Fruit fly (Drosophila melanogaster) whole organism, embryonic: ENCODE results near the gene CG7362.
A peak's percentile ranks its signal among the peaks of the same experiment; 100 is the strongest.

Experiments
- Atf6 ChIP-seq: fragments of 200-800 bp; sonication (Bioruptor generic); IDR thresholded peaks from 2 replicates; pipeline ENCODE4 v1.3.6; 2022; ENCODE audit warnings: missing biosample characterization, missing genetic modification characterization
- CG10147 ChIP-seq: fragments of 200-800 bp; sonication (Bioruptor generic); optimal IDR thresholded peaks from 2 replicates; lab custom pipeline; 2019; ENCODE audit warnings: missing biosample characterization, mild to moderate bottlenecking, missing genetic modification characterization, moderate library complexity
- CG10366 ChIP-seq: fragments of 200-800 bp; sonication (Bioruptor generic); IDR thresholded peaks from 2 replicates; pipeline ENCODE4 v1.3.6; 2022; ENCODE audit warnings: missing biosample characterization, missing genetic modification characterization
- CG11695 ChIP-seq: fragments of 200-800 bp; sonication (Bioruptor generic); IDR thresholded peaks from 3 replicates; pipeline ENCODE4 v1.3.6; 2022; ENCODE audit warnings: missing biosample characterization, missing genetic modification characterization
- CG12071 ChIP-seq: fragments of 200-800 bp; sonication (Bioruptor generic); optimal IDR thresholded peaks from 3 replicates; lab custom pipeline; 2018; ENCODE audit warnings: missing biosample characterization, mild to moderate bottlenecking, missing genetic modification characterization
- CG12744 ChIP-seq: fragments of 200-800 bp; sonication (Bioruptor generic); optimal IDR thresholded peaks from 2 replicates; lab custom pipeline; 2016; ENCODE audit warnings: missing biosample characterization, missing genetic modification characterization
- CG12769 ChIP-seq: fragments of 200-800 bp; sonication (Bioruptor generic); optimal IDR thresholded peaks from 2 replicates; lab custom pipeline; 2019; ENCODE audit warnings: missing biosample characterization, mild to moderate bottlenecking, missing genetic modification characterization, moderate library complexity
- CG13123 ChIP-seq: fragments of 200-800 bp; sonication (Bioruptor generic); optimal IDR thresholded peaks from 2 replicates; lab custom pipeline; 2016; ENCODE audit warnings: missing biosample characterization, missing genetic modification characterization
- CG13296 ChIP-seq: fragments of 200-800 bp; sonication (Bioruptor generic); optimal IDR thresholded peaks from 3 replicates; lab custom pipeline; 2018; ENCODE audit warnings: missing biosample characterization, mild to moderate bottlenecking, missing genetic modification characterization
- CG15514 ChIP-seq: fragments of 200-800 bp; sonication (Bioruptor generic); optimal IDR thresholded peaks from 3 replicates; lab custom pipeline; 2017; ENCODE audit warnings: missing biosample characterization, missing genetic modification characterization, mild to moderate bottlenecking, moderate library complexity, missing genetic modification reagents
- CG18262 ChIP-seq: fragments of 200-800 bp; optimal IDR thresholded peaks from 3 replicates; lab custom pipeline; 2019; ENCODE audit warnings: missing biosample characterization, mild to moderate bottlenecking, missing genetic modification characterization, moderate library complexity
- CG2129 ChIP-seq: fragments of 200-800 bp; sonication (Bioruptor generic); IDR thresholded peaks from 2 replicates; pipeline ENCODE4 v1.3.6; 2022; ENCODE audit warnings: missing biosample characterization, missing genetic modification characterization; ENCODE audit not compliant: partially characterized antibody
- CG2712 ChIP-seq: fragments of 200-800 bp; optimal IDR thresholded peaks from 3 replicates; lab custom pipeline; 2019; ENCODE audit warnings: missing biosample characterization, mild to moderate bottlenecking, missing genetic modification characterization, moderate library complexity
- CG31224 ChIP-seq: fragments of 200-800 bp; sonication (Bioruptor generic); IDR thresholded peaks from 2 replicates; pipeline ENCODE4 v1.3.6; 2022; ENCODE audit warnings: missing biosample characterization, missing genetic modification characterization
- CG4328 ChIP-seq: fragments of 200-800 bp; sonication (Bioruptor generic); optimal IDR thresholded peaks from 3 replicates; lab custom pipeline; 2017; ENCODE audit warnings: missing biosample characterization, missing genetic modification reagents, missing genetic modification characterization
- CG4360 ChIP-seq: fragments of 200-800 bp; sonication (Bioruptor generic); IDR thresholded peaks from 2 replicates; pipeline ENCODE4 v1.3.6; 2022; ENCODE audit warnings: missing biosample characterization, missing genetic modification characterization
- CG43689 ChIP-seq: fragments of 200-800 bp; sonication (Bioruptor generic); IDR thresholded peaks from 2 replicates; pipeline ENCODE4 v1.3.6; 2022; ENCODE audit warnings: missing biosample characterization, missing genetic modification characterization
- CG6689 ChIP-seq: fragments of 200-800 bp; sonication (Bioruptor generic); IDR thresholded peaks from 2 replicates; pipeline ENCODE4 v1.3.6; 2022; ENCODE audit warnings: missing biosample characterization, missing genetic modification characterization
- CG8388 ChIP-seq: fragments of 200-800 bp; sonication (Bioruptor generic); optimal IDR thresholded peaks from 2 replicates; lab custom pipeline; 2019; ENCODE audit warnings: missing biosample characterization, mild to moderate bottlenecking, missing genetic modification characterization, moderate library complexity
- CHES-1-like ChIP-seq: fragments of 200-800 bp; sonication (Bioruptor generic); optimal IDR thresholded peaks from 2 replicates; lab custom pipeline; 2016; ENCODE audit warnings: missing biosample characterization, missing genetic modification characterization
- Drgx ChIP-seq: fragments of 200-800 bp; sonication (Bioruptor generic); IDR thresholded peaks from 2 replicates; pipeline ENCODE4 v1.3.6; 2022; ENCODE audit warnings: missing biosample characterization, missing genetic modification characterization
- E2f2 ChIP-seq: fragments of 200-800 bp; sonication (Bioruptor generic); IDR thresholded peaks from 2 replicates; pipeline ENCODE4 v1.3.6; 2022; ENCODE audit warnings: missing biosample characterization, missing genetic modification characterization
- Ets97D ChIP-seq: fragments of 200-800 bp; sonication (Bioruptor generic); optimal IDR thresholded peaks from 3 replicates; lab custom pipeline; 2016; ENCODE audit warnings: missing biosample characterization, missing genetic modification characterization
- HLH3B ChIP-seq: fragments of 200-800 bp; sonication (Bioruptor generic); IDR thresholded peaks from 2 replicates; pipeline ENCODE4 v1.3.6; 2022; ENCODE audit warnings: missing biosample characterization, missing genetic modification characterization
- Hmr ChIP-seq: fragments of 200-800 bp; sonication (Bioruptor generic); optimal IDR thresholded peaks from 3 replicates; lab custom pipeline; 2017; ENCODE audit warnings: mild to moderate bottlenecking, missing biosample characterization, missing genetic modification reagents, missing genetic modification characterization
- Meics ChIP-seq: fragments of 200-800 bp; sonication (Bioruptor generic); optimal IDR thresholded peaks from 2 replicates; lab custom pipeline; 2017; ENCODE audit warnings: missing biosample characterization, mild to moderate bottlenecking, missing genetic modification characterization
- NK7.1 ChIP-seq: fragments of 200-800 bp; sonication (Bioruptor generic); optimal IDR thresholded peaks from 3 replicates; lab custom pipeline; 2016; ENCODE audit warnings: missing biosample characterization, missing genetic modification characterization
- Neu2 ChIP-seq: fragments of 200-800 bp; sonication (Bioruptor generic); optimal IDR thresholded peaks from 3 replicates; lab custom pipeline; 2016; ENCODE audit warnings: missing biosample characterization, missing genetic modification characterization, borderline replicate concordance
- Poxn ChIP-seq: fragments of 200-800 bp; sonication (Bioruptor generic); IDR thresholded peaks from 2 replicates; pipeline ENCODE4 v1.3.6; 2022; ENCODE audit warnings: missing biosample characterization, missing genetic modification characterization
- Ravus ChIP-seq: fragments of 200-800 bp; sonication (Bioruptor generic); IDR thresholded peaks from 2 replicates; pipeline ENCODE4 v1.3.6; 2022; ENCODE audit warnings: missing biosample characterization, missing genetic modification characterization
- ap ChIP-seq: fragments of 200-800 bp; sonication (Bioruptor generic); IDR thresholded peaks from 2 replicates; pipeline ENCODE4 v1.3.6; 2022; ENCODE audit warnings: missing biosample characterization, missing genetic modification characterization
- bbx ChIP-seq: fragments of 200-800 bp; sonication (Bioruptor generic); IDR thresholded peaks from 2 replicates; pipeline ENCODE4 v1.3.6; 2022; ENCODE audit warnings: missing biosample characterization, missing genetic modification characterization; ENCODE audit not compliant: partially characterized antibody
- cas ChIP-seq: fragments of 200-800 bp; sonication (Bioruptor generic); IDR thresholded peaks from 2 replicates; pipeline ENCODE4 v1.3.6; 2022; ENCODE audit warnings: missing biosample characterization, missing genetic modification characterization
- crol ChIP-seq: fragments of 200-800 bp; sonication (Bioruptor generic); IDR thresholded peaks from 2 replicates; pipeline ENCODE4 v1.3.6; 2022; ENCODE audit warnings: missing biosample characterization, missing genetic modification characterization
- ems ChIP-seq: fragments of 200-800 bp; sonication (Bioruptor generic); optimal IDR thresholded peaks from 3 replicates; lab custom pipeline; 2016; ENCODE audit warnings: missing biosample characterization, missing genetic modification characterization
- eve ChIP-seq, 2 experiments: fragments of >200 bp; optimal IDR thresholded peaks; 2 replicates each; lab custom pipeline; 2017; ENCODE audit warnings: missing biosample characterization in 2 of 2, missing genetic modification characterization in 2 of 2
- exex ChIP-seq: fragments of 200-800 bp; sonication (Bioruptor generic); optimal IDR thresholded peaks from 4 replicates; lab custom pipeline; 2018; ENCODE audit warnings: missing biosample characterization, mild to moderate bottlenecking, missing genetic modification characterization, moderate library complexity
- grau ChIP-seq: fragments of 200-800 bp; optimal IDR thresholded peaks from 3 replicates; lab custom pipeline; 2019; ENCODE audit warnings: missing biosample characterization, mild to moderate bottlenecking, missing genetic modification characterization, moderate library complexity
- knrl ChIP-seq: fragments of 200-800 bp; sonication (Bioruptor generic); IDR thresholded peaks from 3 replicates; pipeline ENCODE4 v1.3.6; 2022; ENCODE audit warnings: missing biosample characterization, missing genetic modification characterization; ENCODE audit not compliant: partially characterized antibody
- nerfin-2 ChIP-seq: fragments of 200-800 bp; sonication (Bioruptor generic); IDR thresholded peaks from 2 replicates; pipeline ENCODE4 v1.3.6; 2022; ENCODE audit warnings: missing biosample characterization, missing genetic modification characterization; ENCODE audit not compliant: partially characterized antibody
- onecut ChIP-seq: fragments of 200-800 bp; sonication (Bioruptor generic); IDR thresholded peaks from 2 replicates; pipeline ENCODE4 v1.3.6; 2022; ENCODE audit warnings: missing biosample characterization, missing genetic modification characterization
- ranshi ChIP-seq: fragments of 200-800 bp; sonication (Bioruptor generic); IDR thresholded peaks from 2 replicates; pipeline ENCODE4 v1.3.6; 2022; ENCODE audit warnings: missing biosample characterization, missing genetic modification characterization
- sob ChIP-seq: fragments of 200-800 bp; sonication (Bioruptor generic); IDR thresholded peaks from 2 replicates; pipeline ENCODE4 v1.3.6; 2022; ENCODE audit warnings: missing biosample characterization, missing genetic modification characterization
- sr ChIP-seq: fragments of 200-800 bp; sonication (Bioruptor generic); IDR thresholded peaks from 3 replicates; pipeline ENCODE4 v1.3.6; 2022; ENCODE audit warnings: missing biosample characterization, missing genetic modification characterization
- tap ChIP-seq: fragments of 200-800 bp; optimal IDR thresholded peaks from 3 replicates; lab custom pipeline; 2019; ENCODE audit warnings: missing biosample characterization, mild to moderate bottlenecking, missing genetic modification characterization, moderate library complexity
- twi ChIP-seq: fragments of 200-800 bp; optimal IDR thresholded peaks from 2 replicates; lab custom pipeline; 2019; ENCODE audit warnings: missing biosample characterization, mild to moderate bottlenecking, missing genetic modification characterization, moderate library complexity

The CG7362 gene

DNA sequence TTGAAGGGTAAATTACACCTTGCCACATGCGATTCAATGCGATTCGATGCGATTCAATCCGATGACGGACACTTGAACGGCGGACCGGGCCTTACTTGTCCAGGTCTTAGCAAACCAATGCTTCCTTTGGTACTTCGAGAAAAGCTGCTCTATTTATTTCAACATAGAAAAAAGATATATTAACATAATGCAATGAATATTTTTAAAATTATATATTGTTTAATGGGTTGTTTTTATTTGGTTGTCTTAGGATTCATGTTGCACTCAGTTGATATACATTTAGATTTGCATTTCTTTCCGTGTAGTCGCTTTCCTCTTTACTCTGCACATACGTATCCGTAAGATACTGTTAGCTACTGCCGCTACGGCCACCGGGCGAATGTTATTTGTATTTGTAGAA lies 4.1 kb upstream of the CG7362 start:
- TF ChIP-seq Drgx (GFP tag; lab: Robert Waterston, UW) (peak; percentile 64; the same call in 1 of the 2 replicates), CG8388 (GFP tag; lab: Kevin White, UChicago) (no peak), CG4360 (GFP tag; lab: Robert Waterston, UW) (no peak), Neu2 (GFP tag; lab: Kevin White, UChicago) (no peak), CG6689 (0 out of 2 replicates have a peak, but pooled peaks have one; percentile 11), tap (tag; lab: Kevin White, UChicago) (no peak), ap (GFP tag; lab: Robert Waterston, UW) (no peak), CG43689 (GFP tag; lab: Robert Waterston, UW) (no peak), knrl (GFP tag; lab: Robert Waterston, UW) (no peak), Poxn (GFP tag; lab: Robert Waterston, UW) (no peak), bbx (GFP tag; lab: Robert Waterston, UW) (no peak), CG12744 (GFP tag; lab: Kevin White, UChicago) (no peak)

DNA sequence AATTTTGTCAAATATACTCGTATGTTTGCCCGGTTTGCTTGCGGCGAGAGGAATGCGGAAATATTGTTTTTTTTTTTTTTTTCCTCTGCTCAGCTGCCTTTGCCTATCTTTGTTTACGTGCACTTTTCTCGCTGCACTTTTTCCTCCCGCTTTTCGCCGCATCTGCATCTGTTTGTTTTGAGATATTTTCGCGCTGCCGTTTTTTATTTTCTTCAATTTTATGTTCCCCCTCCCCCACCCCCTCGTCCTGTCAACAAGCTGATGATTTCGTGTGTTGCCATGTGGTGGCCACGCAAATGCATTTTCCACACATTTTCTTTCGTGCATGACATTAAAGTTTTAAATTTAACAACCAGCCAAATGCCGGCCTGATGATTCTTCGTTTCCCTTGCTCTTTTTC lies 1.8 kb upstream of the CG7362 start:
- TF ChIP-seq crol = peak; percentile 14; the same call in 1 of the 2 replicates
- peak; percentile 45 for TF ChIP-seq twi (tag; lab: Kevin White, UChicago)
- TF ChIP-seq Drgx (GFP tag; lab: Robert Waterston, UW) = no peak

dm6 chr3R:14754806-14755488 lies 687 bp upstream of the CG7362 start:
- TF ChIP-seq sr (GFP tag; lab: Robert Waterston, UW) (no peak), sob (peak; percentile 50; the same call in 1 of the 2 replicates), grau (peak; percentile 39), E2f2 (peak; percentile 44; the same call in 1 of the 2 replicates), exex (tag; lab: Kevin White, UChicago) (no peak), CG2712 (tag; lab: Kevin White, UChicago) (peak; percentile 23), CG31224 (no peak), CG2129 (no peak), Hmr (GFP tag; lab: Kevin White, UChicago) (peak; percentile 38), Meics (GFP tag; lab: Kevin White, UChicago) (peak; percentile 50), cas (GFP tag; lab: Robert Waterston, UW) (0 out of 2 replicates have a peak, but pooled peaks have one; percentile 33), Atf6 (peak; percentile 60; the same call in 1 of the 2 replicates), CG15514 (GFP tag; lab: Kevin White, UChicago) (peak; percentile 18), NK7.1 (GFP tag; lab: Kevin White, UChicago) (no peak), CG10366 (peak; percentile 49; the same call in 1 of the 2 replicates), Ets97D (no peak), CG13123 (GFP tag; lab: Kevin White, UChicago) (no peak), eve (GFP tag; optimal IDR thresholded peaks at IDR 0.05; lab: Kevin White, UChicago) (no peak), CHES-1-like (GFP tag; lab: Kevin White, UChicago) (no peak), CG12071 (GFP tag; lab: Kevin White, UChicago) (peak; percentile 3), CG12769 (peak; percentile 17), CG11695 (0 out of 3 replicates have a peak, but pooled peaks have one; percentile 51), CG13296 (peak; percentile 11), CG4328 (GFP tag; lab: Kevin White, UChicago) (no peak), HLH3B (GFP tag; lab: Robert Waterston, UW) (peak; percentile 45; the same call in 1 of the 2 replicates), CG10147 (GFP tag; lab: Kevin White, UChicago) (peak; percentile 23), ems (GFP tag; lab: Kevin White, UChicago) (peak; percentile 7), ranshi (GFP tag; lab: Robert Waterston, UW) (0 out of 2 replicates have a peak, but pooled peaks have one; percentile 51), nerfin-2 (GFP tag; lab: Robert Waterston, UW) (no peak), CG18262 (tag; lab: Kevin White, UChicago) (peak; percentile 31), Ravus (GFP tag; lab: Robert Waterston, UW) (no peak), onecut (GFP tag; lab: Robert Waterston, UW) (no peak)
